Fruit fly (Drosophila melanogaster) whole organism, embryonic: ENCODE measurements around the gene CG34453.

Experiments
- Aef1 ChIP-seq: fragments of 200-800 bp; sonication (Bioruptor generic); IDR thresholded peaks from 3 replicates; pipeline ENCODE4 v1.3.6; 2022; ENCODE audit warnings: missing biosample characterization, missing genetic modification characterization
- Atf-2 ChIP-seq: fragments of 200-800 bp; sonication (Bioruptor generic); optimal IDR thresholded peaks from 2 replicates; lab custom pipeline; 2016; ENCODE audit warnings: missing biosample characterization, missing genetic modification characterization
- Bteb2 ChIP-seq: fragments of 200-800 bp; sonication (Bioruptor generic); optimal IDR thresholded peaks from 2 replicates; lab custom pipeline; 2016; ENCODE audit warnings: missing biosample characterization, missing genetic modification characterization
- CG10147 ChIP-seq: fragments of 200-800 bp; sonication (Bioruptor generic); optimal IDR thresholded peaks from 2 replicates; lab custom pipeline; 2019; ENCODE audit warnings: missing biosample characterization, mild to moderate bottlenecking, missing genetic modification characterization, moderate library complexity
- CG10209 ChIP-seq: fragments of 200-800 bp; sonication (Bioruptor generic); optimal IDR thresholded peaks from 3 replicates; lab custom pipeline; 2017; ENCODE audit warnings: missing biosample characterization, mild to moderate bottlenecking, missing genetic modification characterization, missing genetic modification reagents
- CG10321 ChIP-seq: fragments of 200-800 bp; sonication (Bioruptor generic); IDR thresholded peaks from 2 replicates; pipeline ENCODE4 v1.3.6; 2022; ENCODE audit warnings: missing biosample characterization, missing genetic modification characterization
- CG11085 ChIP-seq: fragments of 200-800 bp; sonication (Bioruptor generic); IDR thresholded peaks from 2 replicates; pipeline ENCODE4 v1.3.6; 2022; ENCODE audit warnings: missing biosample characterization, missing genetic modification characterization
- CG11456 ChIP-seq: fragments of 200-800 bp; sonication (Bioruptor generic); IDR thresholded peaks from 3 replicates; pipeline ENCODE4 v1.3.6; 2022; ENCODE audit warnings: missing biosample characterization, missing genetic modification characterization
- CG12071 ChIP-seq: fragments of 200-800 bp; sonication (Bioruptor generic); optimal IDR thresholded peaks from 3 replicates; lab custom pipeline; 2018; ENCODE audit warnings: missing biosample characterization, mild to moderate bottlenecking, missing genetic modification characterization
- CG13287 ChIP-seq: fragments of 200-800 bp; sonication (Bioruptor generic); IDR thresholded peaks from 2 replicates; pipeline ENCODE4 v1.3.6; 2022; ENCODE audit warnings: missing biosample characterization, missing genetic modification characterization; ENCODE audit not compliant: partially characterized antibody
- CG18011 ChIP-seq: fragments of 200-800 bp; sonication (Bioruptor generic); optimal IDR thresholded peaks from 2 replicates; lab custom pipeline; 2017; ENCODE audit warnings: missing biosample characterization, missing genetic modification characterization, mild to moderate bottlenecking, moderate library complexity, missing genotype
- CG2116 ChIP-seq: fragments of 200-800 bp; sonication (Bioruptor generic); optimal IDR thresholded peaks from 3 replicates; lab custom pipeline; 2018; ENCODE audit warnings: missing biosample characterization, mild to moderate bottlenecking, missing genetic modification characterization
- CG3281 ChIP-seq: fragments of 200-800 bp; sonication (Bioruptor generic); optimal IDR thresholded peaks from 3 replicates; lab custom pipeline; 2017; ENCODE audit warnings: missing biosample characterization, mild to moderate bottlenecking, missing genetic modification characterization
- CG33557 ChIP-seq: fragments of 200-800 bp; sonication (Bioruptor generic); optimal IDR thresholded peaks from 2 replicates; lab custom pipeline; 2019; ENCODE audit warnings: missing biosample characterization, mild to moderate bottlenecking, missing genetic modification characterization, moderate library complexity
- CG3847 ChIP-seq: fragments of 200-800 bp; sonication (Bioruptor generic); IDR thresholded peaks from 2 replicates; pipeline ENCODE4 v1.3.6; 2022; ENCODE audit warnings: missing biosample characterization, missing genetic modification characterization
- CG4820 ChIP-seq: fragments of 200-800 bp; sonication (Bioruptor generic); optimal IDR thresholded peaks from 3 replicates; lab custom pipeline; 2016; ENCODE audit warnings: missing biosample characterization, missing genetic modification characterization
- CG6813 ChIP-seq: fragments of 200-800 bp; sonication (Bioruptor generic); optimal IDR thresholded peaks from 2 replicates; lab custom pipeline; 2017; ENCODE audit warnings: missing biosample characterization, missing genetic modification characterization, mild to moderate bottlenecking, moderate library complexity, missing genetic modification reagents
- CG8089 ChIP-seq: fragments of 200-800 bp; sonication (Bioruptor generic); optimal IDR thresholded peaks from 3 replicates; lab custom pipeline; 2016; ENCODE audit warnings: missing biosample characterization, missing genetic modification characterization
- CG8944 ChIP-seq: fragments of 200-800 bp; sonication (Bioruptor generic); optimal IDR thresholded peaks from 3 replicates; lab custom pipeline; 2016; ENCODE audit warnings: missing biosample characterization, missing genetic modification characterization
- Chrac-16 ChIP-seq: fragments of 200-800 bp; sonication (Bioruptor generic); optimal IDR thresholded peaks from 3 replicates; lab custom pipeline; 2016; ENCODE audit warnings: missing biosample characterization, missing genetic modification characterization
- CrebB ChIP-seq: fragments of 200-800 bp; sonication (Bioruptor generic); optimal IDR thresholded peaks from 3 replicates; lab custom pipeline; 2018; ENCODE audit warnings: missing biosample characterization, mild to moderate bottlenecking, missing genetic modification characterization
- Dll ChIP-seq: fragments of 200-800 bp; sonication (Bioruptor generic); IDR thresholded peaks from 4 replicates; pipeline ENCODE4 v1.3.6; 2022; ENCODE audit warnings: missing biosample characterization, missing genetic modification characterization; ENCODE audit not compliant: partially characterized antibody
- Ets97D ChIP-seq: fragments of 200-800 bp; sonication (Bioruptor generic); optimal IDR thresholded peaks from 3 replicates; lab custom pipeline; 2016; ENCODE audit warnings: missing biosample characterization, missing genetic modification characterization
- H2.0 ChIP-seq: fragments of 200-800 bp; sonication (Bioruptor generic); IDR thresholded peaks from 2 replicates; pipeline ENCODE4 v1.3.6; 2022; ENCODE audit warnings: missing biosample characterization, missing genetic modification characterization
- HLH3B ChIP-seq: fragments of 200-800 bp; sonication (Bioruptor generic); IDR thresholded peaks from 2 replicates; pipeline ENCODE4 v1.3.6; 2022; ENCODE audit warnings: missing biosample characterization, missing genetic modification characterization
- HLHmδ ChIP-seq: fragments of 200-800 bp; sonication (Bioruptor generic); optimal IDR thresholded peaks from 2 replicates; lab custom pipeline; 2018; ENCODE audit warnings: missing biosample characterization, mild to moderate bottlenecking, missing genetic modification characterization, moderate library complexity
- Hmx ChIP-seq: fragments of 200-800 bp; sonication (Bioruptor generic); optimal IDR thresholded peaks from 2 replicates; lab custom pipeline; 2016; ENCODE audit warnings: missing biosample characterization, missing genetic modification characterization
- Jarid2 ChIP-seq: fragments of 200-800 bp; sonication (Bioruptor generic); optimal IDR thresholded peaks from 3 replicates; lab custom pipeline; 2017; ENCODE audit warnings: mild to moderate bottlenecking, missing biosample characterization, missing genetic modification reagents, missing genetic modification characterization
- MBD-R2 ChIP-seq: fragments of 200-800 bp; sonication (Bioruptor generic); IDR thresholded peaks from 2 replicates; pipeline ENCODE4 v1.3.6; 2022; ENCODE audit warnings: missing biosample characterization, missing genetic modification characterization
- NC2β ChIP-seq: fragments of 200-800 bp; sonication (Bioruptor generic); optimal IDR thresholded peaks from 2 replicates; lab custom pipeline; 2016; ENCODE audit warnings: missing biosample characterization, missing genetic modification characterization
- Rx ChIP-seq: fragments of 200-800 bp; sonication (Bioruptor generic); IDR thresholded peaks from 2 replicates; pipeline ENCODE4 v1.3.6; 2022; ENCODE audit warnings: missing biosample characterization, missing genetic modification characterization
- Stat92E ChIP-seq, 3 experiments: fragments of >200 bp in 2 of 3; fragments of 200-800 bp in 1 of 3; sonication (Bioruptor generic) in 1 of 3; optimal IDR thresholded peaks; 2 replicates each; lab custom pipeline; 2017 to 2019; ENCODE audit warnings: missing biosample characterization in 3 of 3, missing genetic modification characterization in 3 of 3, mild to moderate bottlenecking in 1 of 3, moderate library complexity in 1 of 3
- abd-A ChIP-seq: fragments of 200-800 bp; sonication (Bioruptor generic); optimal IDR thresholded peaks from 3 replicates; lab custom pipeline; 2019; ENCODE audit warnings: missing biosample characterization, mild to moderate bottlenecking, missing genetic modification characterization, moderate library complexity
- corto ChIP-seq: fragments of 200-800 bp; sonication (Bioruptor generic); optimal IDR thresholded peaks from 2 replicates; lab custom pipeline; 2016; ENCODE audit warnings: missing biosample characterization, mild to moderate bottlenecking, missing genetic modification characterization, moderate library complexity
- croc ChIP-seq: fragments of 200-800 bp; sonication (Bioruptor generic); conservative IDR thresholded peaks from 3 replicates; pipeline ENCODE4 v1.3.6; 2022; ENCODE audit warnings: missing biosample characterization, missing genetic modification characterization
- cwo ChIP-seq: fragments of 200-800 bp; sonication (Bioruptor generic); optimal IDR thresholded peaks from 3 replicates; lab custom pipeline; 2017; ENCODE audit warnings: missing biosample characterization, missing genetic modification characterization, mild to moderate bottlenecking, moderate library complexity, missing genetic modification reagents
- dm ChIP-seq: fragments of 200-800 bp; sonication (Bioruptor generic); optimal IDR thresholded peaks from 3 replicates; lab custom pipeline; 2016; ENCODE audit warnings: missing biosample characterization, missing genetic modification characterization
- dpn ChIP-seq, 2 experiments: fragments of 200-800 bp; sonication (Bioruptor generic); optimal IDR thresholded peaks; 3 replicates each; lab custom pipeline; 2016; ENCODE audit warnings: missing biosample characterization in 2 of 2, missing genetic modification characterization in 2 of 2
- esg ChIP-seq: fragments of 200-800 bp; sonication (Bioruptor generic); conservative IDR thresholded peaks from 2 replicates; pipeline ENCODE4 v1.3.6; 2022; ENCODE audit warnings: missing biosample characterization, missing genetic modification characterization
- fd3F ChIP-seq: fragments of 200-800 bp; sonication (Bioruptor generic); optimal IDR thresholded peaks from 2 replicates; lab custom pipeline; 2018; ENCODE audit warnings: missing biosample characterization, mild to moderate bottlenecking, missing genetic modification characterization, moderate library complexity
- gfzf ChIP-seq: fragments of 200-800 bp; sonication (Bioruptor generic); optimal IDR thresholded peaks from 2 replicates; lab custom pipeline; 2016; ENCODE audit warnings: missing biosample characterization, mild to moderate bottlenecking, missing genetic modification characterization, moderate library complexity
- grn ChIP-seq: fragments of 200-800 bp; sonication (Bioruptor generic); optimal IDR thresholded peaks from 3 replicates; lab custom pipeline; 2017; ENCODE audit warnings: missing biosample characterization, missing genetic modification characterization
- nmo ChIP-seq: fragments of 200-800 bp; sonication (Bioruptor generic); optimal IDR thresholded peaks from 2 replicates; lab custom pipeline; 2018; ENCODE audit warnings: missing biosample characterization, mild to moderate bottlenecking, missing genetic modification characterization, moderate library complexity
- pnt ChIP-seq: fragments of 200-800 bp; sonication (Bioruptor generic); optimal IDR thresholded peaks from 3 replicates; lab custom pipeline; 2016; ENCODE audit warnings: missing biosample characterization, missing genetic modification characterization
- psq ChIP-seq: fragments of 200-800 bp; sonication (Bioruptor generic); optimal IDR thresholded peaks from 2 replicates; lab custom pipeline; 2017; ENCODE audit warnings: missing biosample characterization, missing genetic modification characterization
- repo ChIP-seq: fragments of 200-800 bp; sonication (Bioruptor generic); optimal IDR thresholded peaks from 2 replicates; lab custom pipeline; 2016; ENCODE audit warnings: missing biosample characterization, missing genetic modification characterization
- so ChIP-seq: fragments of 200-800 bp; sonication (Bioruptor generic); IDR thresholded peaks from 3 replicates; pipeline ENCODE4 v1.3.6; 2022; ENCODE audit warnings: missing biosample characterization, missing genetic modification characterization
- sqz ChIP-seq: fragments of 200-800 bp; sonication (Bioruptor generic); optimal IDR thresholded peaks from 3 replicates; lab custom pipeline; 2018; ENCODE audit warnings: missing biosample characterization, mild to moderate bottlenecking, missing genetic modification characterization
- tin ChIP-seq: fragments of 200-800 bp; sonication (Bioruptor generic); optimal IDR thresholded peaks from 3 replicates; lab custom pipeline; 2016; ENCODE audit warnings: missing biosample characterization, missing genetic modification characterization
- zfh2 ChIP-seq: fragments of 200-800 bp; sonication (Bioruptor generic); optimal IDR thresholded peaks from 2 replicates; lab custom pipeline; 2016; ENCODE audit warnings: missing biosample characterization, missing genetic modification characterization

CG34453 gene

DNA sequence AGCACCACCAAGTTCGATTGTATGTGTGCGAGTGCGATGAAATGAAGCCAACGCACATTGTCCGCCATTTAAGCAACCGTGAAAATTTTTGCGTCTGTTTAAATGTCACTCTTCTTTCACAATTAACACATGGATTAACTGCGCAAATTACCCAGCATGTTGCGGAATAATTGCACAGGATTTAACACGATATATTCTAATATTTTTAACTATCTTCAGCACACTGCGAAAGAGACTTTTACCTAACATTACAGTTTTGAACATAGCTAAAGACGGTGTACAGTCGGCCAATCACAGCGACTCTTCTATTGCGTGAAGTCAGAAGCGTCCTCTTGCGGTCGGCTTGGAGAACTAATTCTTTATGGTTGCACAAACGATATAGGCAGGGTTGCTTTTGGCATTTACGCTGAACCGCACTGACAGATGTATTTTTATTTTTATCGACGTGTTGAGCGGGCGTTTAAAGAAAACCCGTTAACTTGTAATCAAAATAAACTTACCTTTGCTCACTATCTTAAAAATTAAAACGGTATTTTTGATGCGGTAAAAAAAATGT is 13.6 kb upstream of the CG34453 start (continued):
- TF ChIP-seq esg (GFP tag; lab: Robert Waterston, UW) (no peak), CG33557 (GFP tag; lab: Kevin White, UChicago) (no peak), CG12071 (GFP tag; lab: Kevin White, UChicago) (no peak), Chrac-16 (GFP tag; lab: Kevin White, UChicago) (peak; percentile 27), Ets97D (GFP tag; lab: Kevin White, UChicago) (peak; percentile 97), CG8944 (GFP tag; lab: Kevin White, UChicago) (no peak), CG3281 (GFP tag; lab: Kevin White, UChicago) (peak; percentile 31), Aef1 (GFP tag; lab: Robert Waterston, UW) (peak; percentile 27; the same call in 1 of the 3 replicates), CG11456 (GFP tag; lab: Robert Waterston, UW) (no peak; the same call in 1 of the 3 replicates), CG10321 (no peak), croc (GFP tag; lab: Robert Waterston, UW) (no peak), grn (no peak), Hmx (GFP tag; lab: Kevin White, UChicago) (no peak), CG10147 (no peak), dm (GFP tag; lab: Kevin White, UChicago) (peak; percentile 76), fd3F (GFP tag; lab: Kevin White, UChicago) (no peak), NC2β (GFP tag; lab: Kevin White, UChicago) (peak; percentile 68), Bteb2 (GFP tag; lab: Kevin White, UChicago) (no peak), H2.0 (GFP tag; lab: Robert Waterston, UW) (no peak; the same call in none of the 2 replicates), repo (GFP tag; lab: Kevin White, UChicago) (peak; percentile 32), Rx (GFP tag; lab: Robert Waterston, UW) (0 out of 2 replicates have a peak, but pooled peaks have one; percentile 3), HLHmδ (GFP tag; lab: Kevin White, UChicago) (no peak), CG18011 (GFP tag; lab: Kevin White, UChicago) (no peak), nmo (GFP tag; lab: Kevin White, UChicago) (peak; percentile 64), HLH3B (GFP tag; lab: Robert Waterston, UW) (no peak), so (GFP tag; lab: Robert Waterston, UW) (no peak), CG8089 (GFP tag; lab: Kevin White, UChicago) (peak; percentile 1), gfzf (GFP tag; lab: Kevin White, UChicago) (peak; percentile 49), corto (GFP tag; lab: Kevin White, UChicago) (no peak), Stat92E (GFP tag; optimal IDR thresholded peaks at IDR 0.05; lab: Kevin White, UChicago) (no peak), CG2116 (GFP tag; lab: Kevin White, UChicago) (peak; percentile 100), CG6813 (no peak), Atf-2 (peak; percentile 50), dpn (GFP tag; optimal IDR thresholded peaks at IDR 0.05; lab: Kevin White, UChicago) (peak; percentile 46 to 48), tin (peak; percentile 50), cwo (GFP tag; lab: Kevin White, UChicago) (no peak), Jarid2 (GFP tag; lab: Kevin White, UChicago) (no peak), CG13287 (peak; percentile 66; the same call in 1 of the 2 replicates), CG10209 (GFP tag; lab: Kevin White, UChicago) (peak; percentile 39), CrebB (tag; lab: Kevin White, UChicago) (no peak), CG11085 (GFP tag; lab: Robert Waterston, UW) (peak; percentile 17; the same call in 1 of the 2 replicates), abd-A (no peak), pnt (no peak), psq (GFP tag; lab: Kevin White, UChicago) (no peak), zfh2 (peak; percentile 43), CG4820 (GFP tag; lab: Kevin White, UChicago) (no peak), Dll (GFP tag; lab: Robert Waterston, UW) (peak; percentile 25; the same call in 2 of the 4 replicates), sqz (GFP tag; lab: Kevin White, UChicago) (no peak), CG3847 (GFP tag; lab: Robert Waterston, UW) (peak; percentile 58), MBD-R2 (GFP tag; lab: Robert Waterston, UW) (peak; percentile 55)
